Fruit fly (Drosophila melanogaster) whole organism, prepupa: ENCODE results near the gene Irk1.

Experiments
- Blimp-1 ChIP-seq: fragments of 200-800 bp; sonication (Bioruptor generic); optimal IDR thresholded peaks from 3 replicates; lab custom pipeline; 2017; ENCODE audit warnings: missing biosample characterization, missing genetic modification characterization, mild to moderate bottlenecking, moderate library complexity, missing genetic modification reagents
- CG10631 ChIP-seq: fragments of 200-800 bp; sonication (Bioruptor generic); optimal IDR thresholded peaks from 2 replicates; lab custom pipeline; 2016; ENCODE audit warnings: missing biosample characterization, missing genetic modification characterization
- CG10669 ChIP-seq: fragments of 200-800 bp; sonication (Bioruptor generic); optimal IDR thresholded peaks from 3 replicates; lab custom pipeline; 2018; ENCODE audit warnings: missing biosample characterization, mild to moderate bottlenecking, missing genetic modification characterization, moderate library complexity
- CG11294 ChIP-seq: fragments of 200-800 bp; sonication (Bioruptor generic); IDR thresholded peaks from 2 replicates; pipeline ENCODE4 v1.3.6; 2022; ENCODE audit warnings: missing biosample characterization, missing genetic modification characterization
- CG11762 ChIP-seq: fragments of 200-800 bp; sonication (Bioruptor generic); optimal IDR thresholded peaks from 3 replicates; lab custom pipeline; 2016; ENCODE audit warnings: missing biosample characterization, missing genetic modification characterization; ENCODE audit not compliant: insufficient read depth
- CG11902 ChIP-seq: fragments of 200-800 bp; sonication (Bioruptor generic); optimal IDR thresholded peaks from 3 replicates; lab custom pipeline; 2016; ENCODE audit warnings: missing biosample characterization, missing genetic modification characterization
- CG15336 ChIP-seq: fragments of 200-800 bp; sonication (Bioruptor generic); IDR thresholded peaks from 2 replicates; pipeline ENCODE4 v1.3.6; 2022; ENCODE audit warnings: missing biosample characterization, missing genetic modification characterization
- CG16779 ChIP-seq: fragments of 200-800 bp; sonication (Bioruptor generic); optimal IDR thresholded peaks from 3 replicates; lab custom pipeline; 2017; ENCODE audit warnings: missing biosample characterization, mild to moderate bottlenecking, missing genetic modification characterization
- CG3032 ChIP-seq: fragments of 200-800 bp; optimal IDR thresholded peaks from 2 replicates; lab custom pipeline; 2019; ENCODE audit warnings: missing biosample characterization, mild to moderate bottlenecking, missing genetic modification characterization, moderate library complexity
- CG31627 ChIP-seq: fragments of 200-800 bp; sonication (Bioruptor generic); optimal IDR thresholded peaks from 3 replicates; lab custom pipeline; 2016; ENCODE audit warnings: missing biosample characterization, missing genetic modification characterization
- CG32006 ChIP-seq: fragments of 200-800 bp; sonication (Bioruptor generic); optimal IDR thresholded peaks from 3 replicates; lab custom pipeline; 2017; ENCODE audit warnings: missing biosample characterization, mild to moderate bottlenecking, missing genetic modification characterization
- CG34406 ChIP-seq: fragments of 200-800 bp; sonication (Bioruptor generic); optimal IDR thresholded peaks from 3 replicates; lab custom pipeline; 2016; ENCODE audit warnings: missing biosample characterization, missing genetic modification characterization
- CG3919 ChIP-seq: fragments of 200-800 bp; sonication (Bioruptor generic); optimal IDR thresholded peaks from 3 replicates; lab custom pipeline; 2016; ENCODE audit warnings: missing biosample characterization, missing genetic modification characterization
- CG4318 ChIP-seq: fragments of 200-800 bp; sonication (Bioruptor generic); optimal IDR thresholded peaks from 3 replicates; lab custom pipeline; 2017; ENCODE audit warnings: missing biosample characterization, mild to moderate bottlenecking, missing genetic modification characterization
- CG6163 ChIP-seq: fragments of 200-800 bp; sonication (Bioruptor generic); IDR thresholded peaks from 3 replicates; pipeline ENCODE4 v1.3.6; 2022; ENCODE audit warnings: missing biosample characterization, missing genetic modification characterization
- CG6808 ChIP-seq: fragments of 200-800 bp; sonication (Bioruptor generic); optimal IDR thresholded peaks from 3 replicates; lab custom pipeline; 2017; ENCODE audit warnings: missing biosample characterization, missing genetic modification characterization, mild to moderate bottlenecking, moderate library complexity, missing genetic modification reagents
- CG8119 ChIP-seq: fragments of 200-800 bp; sonication (Bioruptor generic); IDR thresholded peaks from 3 replicates; pipeline ENCODE4 v1.3.6; 2022; ENCODE audit warnings: missing biosample characterization, missing genetic modification characterization
- CG8319 ChIP-seq: fragments of 200-800 bp; sonication (Bioruptor generic); optimal IDR thresholded peaks from 3 replicates; lab custom pipeline; 2016; ENCODE audit warnings: missing biosample characterization, missing genetic modification characterization
- CG9139 ChIP-seq: fragments of 200-800 bp; sonication (Bioruptor generic); optimal IDR thresholded peaks from 3 replicates; lab custom pipeline; 2017; ENCODE audit warnings: missing biosample characterization, mild to moderate bottlenecking, missing genetic modification characterization
- Eip75B ChIP-seq: fragments of 200-800 bp; sonication (Bioruptor generic); optimal IDR thresholded peaks from 3 replicates; lab custom pipeline; 2016; ENCODE audit warnings: missing biosample characterization, missing genetic modification characterization
- Eip78C ChIP-seq: fragments of 200-800 bp; sonication (Bioruptor generic); peaks from one replicate; lab custom pipeline; 2016; ENCODE audit warnings: missing biosample characterization, missing genetic modification characterization
- Ets21C ChIP-seq: fragments of 200-800 bp; sonication (Bioruptor generic); optimal IDR thresholded peaks from 3 replicates; lab custom pipeline; 2016; ENCODE audit warnings: missing biosample characterization, missing genetic modification characterization
- Ets96B ChIP-seq: fragments of 200-800 bp; optimal IDR thresholded peaks from 2 replicates; lab custom pipeline; 2019; ENCODE audit warnings: missing biosample characterization, mild to moderate bottlenecking, missing genetic modification characterization, moderate library complexity
- Gug ChIP-seq: fragments of 200-800 bp; sonication (Bioruptor generic); IDR thresholded peaks from 2 replicates; pipeline ENCODE4 v1.3.6; 2022; ENCODE audit warnings: missing biosample characterization, missing genetic modification characterization
- Hr38 ChIP-seq: sonication (Bioruptor generic); optimal IDR thresholded peaks from 2 replicates; lab custom pipeline; 2016; ENCODE audit warnings: missing biosample characterization, missing genetic modification characterization
- Hr39 ChIP-seq: fragments of 200-800 bp; sonication (Bioruptor generic); optimal IDR thresholded peaks from 2 replicates; lab custom pipeline; 2016; ENCODE audit warnings: missing biosample characterization, missing genetic modification characterization
- Hr4 ChIP-seq: fragments of 200-800 bp; sonication (Bioruptor generic); optimal IDR thresholded peaks from 3 replicates; lab custom pipeline; 2016; ENCODE audit warnings: missing biosample characterization, missing genetic modification characterization
- Lpt ChIP-seq: fragments of 200-800 bp; sonication (Bioruptor generic); optimal IDR thresholded peaks from 3 replicates; lab custom pipeline; 2016; ENCODE audit warnings: missing biosample characterization, missing genetic modification characterization
- Met ChIP-seq: fragments of 200-800 bp; sonication (Bioruptor generic); optimal IDR thresholded peaks from 3 replicates; lab custom pipeline; 2016; ENCODE audit warnings: missing biosample characterization, missing genetic modification characterization
- OdsH ChIP-seq: fragments of 200-800 bp; sonication (Bioruptor generic); optimal IDR thresholded peaks from 3 replicates; lab custom pipeline; 2016; ENCODE audit warnings: missing biosample characterization, missing genetic modification characterization
- Smox ChIP-seq: fragments of 200-800 bp; sonication (Bioruptor generic); optimal IDR thresholded peaks from 3 replicates; lab custom pipeline; 2016; ENCODE audit warnings: missing biosample characterization, missing genetic modification characterization
- Sox102F ChIP-seq: fragments of 200-800 bp; sonication (Bioruptor generic); optimal IDR thresholded peaks from 2 replicates; lab custom pipeline; 2016; ENCODE audit warnings: missing biosample characterization, mild to moderate bottlenecking, missing genetic modification characterization
- Sox14 ChIP-seq: fragments of 200-800 bp; sonication (Bioruptor generic); optimal IDR thresholded peaks from 3 replicates; lab custom pipeline; 2016; ENCODE audit warnings: missing biosample characterization, missing genetic modification characterization
- Sox15 ChIP-seq: fragments of 200-800 bp; sonication (Bioruptor generic); optimal IDR thresholded peaks from 3 replicates; lab custom pipeline; 2016; ENCODE audit warnings: missing biosample characterization, missing genetic modification characterization
- achi ChIP-seq: fragments of 200-800 bp; sonication (Bioruptor generic); optimal IDR thresholded peaks from 3 replicates; lab custom pipeline; 2016; ENCODE audit warnings: missing biosample characterization, missing genetic modification characterization
- cyc ChIP-seq: fragments of 200-800 bp; sonication (Bioruptor generic); optimal IDR thresholded peaks from 3 replicates; lab custom pipeline; 2016; ENCODE audit warnings: missing biosample characterization, missing genetic modification characterization
- dsx ChIP-seq: fragments of 200-800 bp; optimal IDR thresholded peaks from 3 replicates; lab custom pipeline; 2019; ENCODE audit warnings: missing biosample characterization, mild to moderate bottlenecking, missing genetic modification characterization, moderate library complexity; ENCODE audit not compliant: poor library complexity, severe bottlenecking
- eg ChIP-seq: fragments of 200-800 bp; sonication (Bioruptor generic); IDR thresholded peaks from 3 replicates; pipeline ENCODE4 v1.3.6; 2022; ENCODE audit warnings: missing biosample characterization, missing genetic modification characterization
- fd59A ChIP-seq: fragments of 200-800 bp; sonication (Bioruptor generic); optimal IDR thresholded peaks from 2 replicates; lab custom pipeline; 2017; ENCODE audit warnings: missing biosample characterization, mild to moderate bottlenecking, missing genetic modification characterization, missing genetic modification reagents
- fd85E ChIP-seq: fragments of 200-800 bp; sonication (Bioruptor generic); optimal IDR thresholded peaks from 3 replicates; lab custom pipeline; 2016; ENCODE audit warnings: missing biosample characterization, missing genetic modification characterization
- fkh ChIP-seq: fragments of 200-800 bp; sonication (Bioruptor generic); optimal IDR thresholded peaks from 3 replicates; lab custom pipeline; 2017; ENCODE audit warnings: missing biosample characterization, mild to moderate bottlenecking, missing genetic modification characterization, moderate library complexity
- lz ChIP-seq: fragments of 200-800 bp; sonication (Bioruptor generic); optimal IDR thresholded peaks from 3 replicates; lab custom pipeline; 2016; ENCODE audit warnings: missing biosample characterization, missing genetic modification characterization
- net ChIP-seq: fragments of 200-800 bp; sonication (Bioruptor generic); optimal IDR thresholded peaks from 3 replicates; lab custom pipeline; 2016; ENCODE audit warnings: missing biosample characterization, missing genetic modification characterization
- pdm3 ChIP-seq: fragments of 200-800 bp; sonication (Bioruptor generic); optimal IDR thresholded peaks from 3 replicates; lab custom pipeline; 2016; ENCODE audit warnings: missing biosample characterization, missing genetic modification characterization
- salr ChIP-seq, 2 experiments: fragments of 200-800 bp; sonication (Bioruptor generic); optimal IDR thresholded peaks; 3 replicates each; lab custom pipeline; 2016 to 2018; ENCODE audit warnings: missing biosample characterization in 2 of 2, missing genetic modification characterization in 2 of 2, mild to moderate bottlenecking in 1 of 2
- spab ChIP-seq: fragments of 200-800 bp; sonication (Bioruptor generic); optimal IDR thresholded peaks from 2 replicates; lab custom pipeline; 2017; ENCODE audit warnings: missing biosample characterization, mild to moderate bottlenecking, missing genetic modification characterization, missing genetic modification reagents
- ss ChIP-seq, 2 experiments: fragments of 200-800 bp; sonication (Bioruptor generic); optimal IDR thresholded peaks; 2 replicates in 1 of 2; 3 replicates in 1 of 2; lab custom pipeline; 2017 to 2018; ENCODE audit warnings: mild to moderate bottlenecking in 2 of 2, missing biosample characterization in 2 of 2, missing genetic modification characterization in 2 of 2, moderate library complexity in 1 of 2
- svp ChIP-seq: fragments of 200-800 bp; sonication (Bioruptor generic); peaks from one replicate; lab custom pipeline; 2016; ENCODE audit warnings: missing biosample characterization, missing genetic modification characterization
- topi ChIP-seq: fragments of 200-800 bp; sonication (Bioruptor generic); optimal IDR thresholded peaks from 3 replicates; lab custom pipeline; 2016; ENCODE audit warnings: missing biosample characterization, missing genetic modification characterization
- vri ChIP-seq: fragments of 200-800 bp; sonication (Bioruptor generic); optimal IDR thresholded peaks from 3 replicates; lab custom pipeline; 2016; ENCODE audit warnings: missing biosample characterization, mild to moderate bottlenecking, missing genetic modification characterization

The Irk1 gene

DNA sequence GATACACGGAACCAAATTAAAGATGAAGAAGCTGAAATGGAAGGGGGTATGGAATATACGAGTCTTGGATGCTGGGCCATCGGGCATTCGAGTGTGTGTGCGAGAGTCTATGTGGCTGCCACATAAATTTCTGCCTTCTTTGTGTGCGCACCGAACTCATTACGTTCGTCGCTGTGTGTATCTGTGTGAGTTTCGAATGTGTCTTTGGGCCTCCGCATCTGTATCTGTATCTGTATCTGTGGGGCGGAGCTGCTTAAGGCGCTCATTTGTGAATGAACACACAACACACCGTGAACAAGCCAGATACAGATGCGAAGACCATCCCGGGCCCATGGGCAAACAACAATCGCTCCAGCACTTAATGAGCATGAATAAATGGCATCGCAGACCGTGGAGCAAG, 24.7 kb upstream of the Irk1 start:
- no peak for TF ChIP-seq net (GFP tag; lab: Kevin White, UChicago)
- no peak for TF ChIP-seq Sox14
- no peak for TF ChIP-seq lz (GFP tag; lab: Kevin White, UChicago)
- no peak for TF ChIP-seq Gug (GFP tag; lab: Robert Waterston, UW)
- TF ChIP-seq CG11762 (GFP tag; lab: Kevin White, UChicago), result no peak
- no peak for TF ChIP-seq cyc
- no peak for TF ChIP-seq CG6163
- TF ChIP-seq CG11902, result no peak

dm6 chr3R:23144654-23145053, 23.5 kb upstream of the Irk1 start:
- TF ChIP-seq Hr4 (GFP tag; lab: Kevin White, UChicago), result peak; percentile 21
- TF ChIP-seq lz (GFP tag; lab: Kevin White, UChicago), result peak; percentile 1
- TF ChIP-seq CG11762 (GFP tag; lab: Kevin White, UChicago), result no peak
- TF ChIP-seq Lpt (GFP tag; lab: Kevin White, UChicago), result no peak
- no peak for TF ChIP-seq CG8119 (GFP tag; lab: Robert Waterston, UW)
- no peak for TF ChIP-seq Hr38 (GFP tag; lab: Kevin White, UChicago)
- peak; percentile 30 for TF ChIP-seq Smox (GFP tag; lab: Kevin White, UChicago)
- TF ChIP-seq CG4318 (GFP tag; lab: Kevin White, UChicago), result no peak
- no peak for TF ChIP-seq spab (GFP tag; lab: Kevin White, UChicago)
- TF ChIP-seq CG6163, result no peak
- no peak for TF ChIP-seq Sox15 (GFP tag; lab: Kevin White, UChicago)
- TF ChIP-seq dsx, result peak; percentile 1
- no peak for TF ChIP-seq CG3032
- no peak for TF ChIP-seq CG11294 (GFP tag; lab: Robert Waterston, UW)
- peak; percentile 26 for TF ChIP-seq CG31627 (GFP tag; lab: Kevin White, UChicago)
- no peak for TF ChIP-seq fkh
- peak; percentile 11 for TF ChIP-seq achi (GFP tag; lab: Kevin White, UChicago)
- no peak for TF ChIP-seq CG10631 (GFP tag; lab: Kevin White, UChicago)
- peak; percentile 46 for TF ChIP-seq Met (GFP tag; lab: Kevin White, UChicago)
- peak; percentile 3 for TF ChIP-seq net (GFP tag; lab: Kevin White, UChicago)
- peak; percentile 26 for TF ChIP-seq CG10669
- TF ChIP-seq CG9139 (GFP tag; lab: Kevin White, UChicago), result no peak
- TF ChIP-seq Eip78C, result peak; percentile 11
- TF ChIP-seq topi (GFP tag; lab: Kevin White, UChicago), result peak; percentile 33
- no peak for TF ChIP-seq CG16779 (tag; lab: Kevin White, UChicago)
- no peak for TF ChIP-seq Blimp-1
- peak; percentile 41 for TF ChIP-seq Sox102F (GFP tag; lab: Kevin White, UChicago)
- peak; percentile 15 for TF ChIP-seq Ets96B (tag; lab: Kevin White, UChicago)
- no peak for TF ChIP-seq eg (GFP tag; lab: Robert Waterston, UW)
- TF ChIP-seq Sox14, result peak; percentile 19
- TF ChIP-seq CG15336 (GFP tag; lab: Robert Waterston, UW), result peak; percentile 42; the same call in 1 of the 2 replicates
- no peak for TF ChIP-seq Gug (GFP tag; lab: Robert Waterston, UW)
- peak; percentile 45 for TF ChIP-seq Hr39
- no peak for TF ChIP-seq CG8319 (GFP tag; lab: Kevin White, UChicago)
- peak; percentile 20 for TF ChIP-seq CG3919 (GFP tag; lab: Kevin White, UChicago)
- peak; percentile 19 for TF ChIP-seq CG34406
- TF ChIP-seq cyc, result no peak
- no peak for TF ChIP-seq Ets21C (GFP tag; lab: Kevin White, UChicago)
- peak; percentile 23 for TF ChIP-seq Eip75B (GFP tag; lab: Kevin White, UChicago)
- no peak for TF ChIP-seq fd59A (GFP tag; lab: Kevin White, UChicago)
- no peak for TF ChIP-seq salr (GFP tag; optimal IDR thresholded peaks at IDR 0.05; lab: Kevin White, UChicago)
- peak; percentile 48 for TF ChIP-seq CG6808 (GFP tag; lab: Kevin White, UChicago)
- TF ChIP-seq CG32006, result peak; percentile 38
- peak; percentile 43 for TF ChIP-seq pdm3 (GFP tag; lab: Kevin White, UChicago)
- peak; percentile 26 for TF ChIP-seq OdsH (GFP tag; lab: Kevin White, UChicago)
- no peak for TF ChIP-seq fd85E (GFP tag; lab: Kevin White, UChicago)
- peak; percentile 42 for TF ChIP-seq svp (GFP tag; lab: Kevin White, UChicago)
- peak; percentile 5 for TF ChIP-seq vri (GFP tag; lab: Kevin White, UChicago)
- TF ChIP-seq ss (GFP tag; optimal IDR thresholded peaks at IDR 0.05; lab: Kevin White, UChicago), result no peak
